Fruit fly (Drosophila melanogaster) whole organism, embryonic: ENCODE data around the gene AlaRS.

Experiments
- CG1024 ChIP-seq: fragments of 200-800 bp; sonication (Bioruptor generic); IDR thresholded peaks from 2 replicates; pipeline ENCODE4 v1.3.6; 2022; ENCODE audit warnings: missing biosample characterization, missing genetic modification characterization
- CG17328 ChIP-seq: fragments of 200-800 bp; sonication (Bioruptor generic); IDR thresholded peaks from 2 replicates; pipeline ENCODE4 v1.3.6; 2022; ENCODE audit warnings: missing biosample characterization, missing genetic modification characterization
- CG1792 ChIP-seq: fragments of 200-800 bp; sonication (Bioruptor generic); optimal IDR thresholded peaks from 2 replicates; lab custom pipeline; 2016; ENCODE audit warnings: missing biosample characterization, missing genetic modification characterization
- CG2678 ChIP-seq: fragments of 200-800 bp; sonication (Bioruptor generic); optimal IDR thresholded peaks from 3 replicates; lab custom pipeline; 2019; ENCODE audit warnings: missing biosample characterization, mild to moderate bottlenecking, missing genetic modification characterization, moderate library complexity
- CG31388 ChIP-seq: fragments of 200-800 bp; sonication (Bioruptor generic); optimal IDR thresholded peaks from 2 replicates; lab custom pipeline; 2016; ENCODE audit warnings: missing biosample characterization, missing genetic modification characterization
- H2.0 ChIP-seq: fragments of 200-800 bp; sonication (Bioruptor generic); IDR thresholded peaks from 2 replicates; pipeline ENCODE4 v1.3.6; 2022; ENCODE audit warnings: missing biosample characterization, missing genetic modification characterization
- HmgD ChIP-seq: fragments of 200-800 bp; sonication (Bioruptor generic); optimal IDR thresholded peaks from 3 replicates; lab custom pipeline; 2016; ENCODE audit warnings: missing biosample characterization, missing genetic modification characterization
- Lpt ChIP-seq: fragments of >200 bp; optimal IDR thresholded peaks from 2 replicates; lab custom pipeline; 2018; ENCODE audit warnings: missing biosample characterization, missing genetic modification characterization
- Nf-YB ChIP-seq: fragments of 200-800 bp; sonication (Bioruptor generic); optimal IDR thresholded peaks from 3 replicates; lab custom pipeline; 2019; ENCODE audit warnings: missing biosample characterization, mild to moderate bottlenecking, missing genetic modification characterization, moderate library complexity
- Sin3A ChIP-seq: fragments of >200 bp; optimal IDR thresholded peaks from 2 replicates; lab custom pipeline; 2018
- ap ChIP-seq: fragments of 200-800 bp; sonication (Bioruptor generic); IDR thresholded peaks from 2 replicates; pipeline ENCODE4 v1.3.6; 2022; ENCODE audit warnings: missing biosample characterization, missing genetic modification characterization
- kni ChIP-seq: fragments of 200-800 bp; sonication (Bioruptor generic); optimal IDR thresholded peaks from 3 replicates; lab custom pipeline; 2017; ENCODE audit warnings: mild to moderate bottlenecking, missing biosample characterization, missing genetic modification reagents, missing genetic modification characterization
- pros ChIP-seq: fragments of 200-800 bp; sonication (Bioruptor generic); optimal IDR thresholded peaks from 3 replicates; lab custom pipeline; 2019; ENCODE audit warnings: missing biosample characterization, mild to moderate bottlenecking, missing genetic modification characterization, moderate library complexity
- sug ChIP-seq: fragments of 200-800 bp; optimal IDR thresholded peaks from 2 replicates; lab custom pipeline; 2019; ENCODE audit warnings: missing biosample characterization, mild to moderate bottlenecking, missing genetic modification characterization, moderate library complexity

DNA sequence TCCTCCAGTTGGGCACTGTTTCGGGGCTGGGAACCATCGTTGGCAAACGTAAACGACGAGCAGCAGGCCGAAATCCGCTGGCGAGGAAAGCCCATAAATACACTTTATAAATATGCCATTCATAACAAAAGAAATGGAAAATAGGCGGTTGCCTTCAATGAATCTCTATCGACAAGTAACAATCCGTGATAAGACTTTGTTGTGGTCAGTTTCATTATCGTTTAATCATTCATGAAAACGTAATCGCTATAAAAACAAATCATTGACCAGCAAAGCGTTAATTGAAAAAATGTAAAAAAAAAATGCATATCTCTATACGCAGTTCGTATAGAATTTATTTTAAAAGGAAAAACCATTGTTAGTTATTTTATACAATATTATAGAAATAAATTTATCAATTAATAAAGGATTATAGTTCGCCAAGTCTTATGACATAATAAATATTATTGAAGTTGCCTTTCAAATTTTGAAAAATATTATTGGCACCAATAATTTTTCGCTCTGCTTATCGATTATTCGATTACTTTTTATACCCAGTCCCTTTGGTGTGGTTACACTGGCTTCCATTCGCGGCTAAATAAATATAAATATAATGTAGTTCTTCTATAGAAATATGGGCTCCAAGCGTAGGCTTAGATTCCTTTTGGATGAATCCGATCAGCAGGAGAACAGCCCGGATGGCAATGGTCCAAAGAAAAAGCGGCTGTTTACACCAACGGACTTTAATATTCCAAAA, 18.5 kb upstream of the AlaRS start, which contains the start of gene CG31898:
- TF ChIP-seq pros (GFP tag; lab: Kevin White, UChicago) (no peak), CG1024 (GFP tag; lab: Robert Waterston, UW) (no peak), ap (no peak), Nf-YB (GFP tag; lab: Kevin White, UChicago) (no peak), H2.0 (GFP tag; lab: Robert Waterston, UW) (no peak), CG1792 (GFP tag; lab: Kevin White, UChicago) (no peak), kni (no peak), Sin3A (lab: Kevin White, UChicago) (no peak), HmgD (no peak), sug (tag; lab: Kevin White, UChicago) (no peak), Lpt (GFP tag; lab: Kevin White, UChicago) (no peak), CG31388 (GFP tag; lab: Kevin White, UChicago) (no peak), CG17328 (GFP tag; lab: Robert Waterston, UW) (no peak), CG2678 (no peak)
